Worm (Caenorhabditis elegans) whole organism, L1 larva: ENCODE measurements around the gene clec-185.

Experiments
- C04F5.9 ChIP-seq: sonication (generic microtip); optimal IDR thresholded peaks from 2 replicates; lab custom pipeline; 2016; ENCODE audit warnings: missing genetic modification characterization, missing compliant biosample characterization
- C16A3.4 ChIP-seq: fragments of 150-350 bp; optimal IDR thresholded peaks from 2 replicates; lab custom pipeline; 2014; ENCODE audit warnings: missing biosample characterization, missing genetic modification characterization
- C34B4.2 ChIP-seq: sonication (generic microtip); optimal IDR thresholded peaks from 2 replicates; lab custom pipeline; 2017; ENCODE audit warnings: mild to moderate bottlenecking, missing genetic modification characterization, missing compliant biosample characterization
- F16B12.6 ChIP-seq: fragments of 150-350 bp; optimal IDR thresholded peaks from 2 replicates; lab custom pipeline; 2014; ENCODE audit warnings: missing biosample characterization, missing genetic modification characterization
- ama-1 ChIP-seq: fragments of 150-350 bp; optimal IDR thresholded peaks from 2 replicates; lab custom pipeline; 2014
- blmp-1 ChIP-seq: fragments of 150-350 bp; optimal IDR thresholded peaks from 2 replicates; lab custom pipeline; 2014; ENCODE audit warnings: missing biosample characterization, missing genetic modification characterization
- ceh-8 ChIP-seq: fragments of 200-800 bp; sonication (Bioruptor generic); optimal IDR thresholded peaks from 2 replicates; lab custom pipeline; 2018; ENCODE audit warnings: mild to moderate bottlenecking, missing genetic modification characterization, moderate library complexity, missing compliant biosample characterization
- ceh-82 ChIP-seq, 3 experiments: fragments of 150-350 bp in 1 of 3; sonication (generic microtip) in 2 of 3; optimal IDR thresholded peaks; 2 replicates each; lab custom pipeline; 2014 to 2017; ENCODE audit warnings: missing biosample characterization in 3 of 3, missing genetic modification characterization in 3 of 3
- ces-1 ChIP-seq: fragments of 150-350 bp; optimal IDR thresholded peaks from 2 replicates; lab custom pipeline; 2014; ENCODE audit warnings: missing biosample characterization, missing genetic modification reagents, missing genetic modification characterization
- dpl-1 ChIP-seq, 3 experiments: fragments of 150-350 bp in 2 of 3; sonication (generic microtip) in 1 of 3; optimal IDR thresholded peaks; 2 replicates each; lab custom pipeline; 2014 to 2017; ENCODE audit warnings: missing biosample characterization in 3 of 3, missing genetic modification characterization in 3 of 3, missing genetic modification reagents in 3 of 3
- efl-1 ChIP-seq, 4 experiments: fragments of 150-350 bp; optimal IDR thresholded peaks in 3 of 4; peaks in 1 of 4; 1 replicate in 1 of 4; 2 replicates in 3 of 4; lab custom pipeline; 2014; ENCODE audit warnings: missing biosample characterization in 2 of 4, missing genetic modification characterization in 2 of 4, missing genetic modification reagents in 2 of 4
- egl-27 ChIP-seq, 2 experiments: fragments of 150-350 bp in 1 of 2; sonication (generic microtip); optimal IDR thresholded peaks; 3 replicates each; lab custom pipeline; 2017 to 2018; ENCODE audit warnings: missing biosample characterization in 2 of 2, missing genetic modification characterization in 2 of 2, missing genetic modification reagents in 2 of 2
- elt-2 ChIP-seq: sonication (generic microtip); optimal IDR thresholded peaks from 2 replicates; lab custom pipeline; 2016; ENCODE audit warnings: missing genetic modification characterization, mild to moderate bottlenecking, inconsistent platforms, missing compliant biosample characterization, missing genetic modification reagents
- elt-3 ChIP-seq, 6 experiments: fragments of 150-350 bp in 1 of 6; sonication (generic microtip); optimal IDR thresholded peaks; 2 replicates each; lab custom pipeline; 2017 to 2018; ENCODE audit warnings: missing biosample characterization in 6 of 6, missing genetic modification characterization in 6 of 6, inconsistent platforms in 1 of 6
- fkh-10 ChIP-seq: sonication (generic microtip); optimal IDR thresholded peaks from 2 replicates; lab custom pipeline; 2017; ENCODE audit warnings: missing biosample characterization, missing genetic modification reagents, missing genetic modification characterization
- fkh-4 ChIP-seq: sonication (generic microtip); optimal IDR thresholded peaks from 2 replicates; lab custom pipeline; 2016; ENCODE audit warnings: missing compliant biosample characterization, missing genetic modification characterization, borderline replicate concordance
- hlh-4 ChIP-seq: sonication (generic microtip); optimal IDR thresholded peaks from 2 replicates; lab custom pipeline; 2016; ENCODE audit warnings: mild to moderate bottlenecking, missing genetic modification characterization, missing compliant biosample characterization
- hpl-2 ChIP-seq: fragments of 150-350 bp; optimal IDR thresholded peaks from 2 replicates; lab custom pipeline; 2014; ENCODE audit warnings: missing biosample characterization, missing genetic modification reagents, missing genetic modification characterization
- lin-39 ChIP-seq: fragments of 150-350 bp; optimal IDR thresholded peaks from 2 replicates; lab custom pipeline; 2014; ENCODE audit warnings: missing biosample characterization, missing genetic modification reagents, missing genetic modification characterization
- lsy-2 ChIP-seq, 2 experiments: fragments of 150-350 bp; optimal IDR thresholded peaks; 2 replicates each; lab custom pipeline; 2014; ENCODE audit warnings: missing biosample characterization in 2 of 2, missing genetic modification characterization in 2 of 2
- mef-2 ChIP-seq: fragments of 150-350 bp; optimal IDR thresholded peaks from 2 replicates; lab custom pipeline; 2014; ENCODE audit warnings: missing biosample characterization, missing genetic modification characterization
- mep-1 ChIP-seq: fragments of 150-350 bp; optimal IDR thresholded peaks from 2 replicates; lab custom pipeline; 2014; ENCODE audit warnings: missing biosample characterization, missing genetic modification characterization
- nhr-20 ChIP-seq: sonication (generic microtip); optimal IDR thresholded peaks from 2 replicates; lab custom pipeline; 2016; ENCODE audit warnings: mild to moderate bottlenecking, missing genetic modification characterization, missing compliant biosample characterization
- nhr-28 ChIP-seq: fragments of 150-350 bp; optimal IDR thresholded peaks from 2 replicates; lab custom pipeline; 2014; ENCODE audit warnings: missing biosample characterization, missing genetic modification characterization
- nhr-47 ChIP-seq: sonication (generic microtip); optimal IDR thresholded peaks from 2 replicates; lab custom pipeline; 2016; ENCODE audit warnings: mild to moderate bottlenecking, missing genetic modification characterization, moderate library complexity, missing compliant biosample characterization
- nhr-76 ChIP-seq: sonication (generic microtip); optimal IDR thresholded peaks from 2 replicates; lab custom pipeline; 2017; ENCODE audit warnings: missing biosample characterization, missing genetic modification characterization
- nhr-77 ChIP-seq: fragments of 150-350 bp; optimal IDR thresholded peaks from 2 replicates; lab custom pipeline; 2014; ENCODE audit warnings: missing biosample characterization, missing genetic modification characterization
- nhr-84 ChIP-seq: sonication (generic microtip); optimal IDR thresholded peaks from 2 replicates; lab custom pipeline; 2017; ENCODE audit warnings: missing biosample characterization, missing genetic modification characterization
- nhr-90 ChIP-seq: sonication (generic microtip); optimal IDR thresholded peaks from 2 replicates; lab custom pipeline; 2016; ENCODE audit warnings: mild to moderate bottlenecking, missing genetic modification characterization, missing compliant biosample characterization; ENCODE audit not compliant: poor library complexity
- pag-3 ChIP-seq: sonication (generic microtip); optimal IDR thresholded peaks from 2 replicates; lab custom pipeline; 2017; ENCODE audit warnings: missing genetic modification characterization, mild to moderate bottlenecking, missing compliant biosample characterization, antibody characterized with exemption, borderline replicate concordance; ENCODE audit not compliant: insufficient read depth
- pax-3 ChIP-seq: fragments of 200-800 bp; sonication (Bioruptor generic); optimal IDR thresholded peaks from 2 replicates; lab custom pipeline; 2018; ENCODE audit warnings: mild to moderate bottlenecking, missing genetic modification characterization, moderate library complexity, missing compliant biosample characterization
- skn-1 ChIP-seq: fragments of 150-350 bp; optimal IDR thresholded peaks from 2 replicates; lab custom pipeline; 2014; ENCODE audit warnings: missing biosample characterization, missing genetic modification characterization
- snpc-4 ChIP-seq: fragments of 150-350 bp; optimal IDR thresholded peaks from 2 replicates; lab custom pipeline; 2014; ENCODE audit warnings: missing biosample characterization, missing genetic modification characterization
- snu-23 ChIP-seq: sonication (generic microtip); optimal IDR thresholded peaks from 2 replicates; lab custom pipeline; 2016; ENCODE audit warnings: missing genetic modification characterization, missing compliant biosample characterization
- sox-4 ChIP-seq: sonication (generic microtip); optimal IDR thresholded peaks from 2 replicates; lab custom pipeline; 2016; ENCODE audit warnings: missing genetic modification characterization, missing compliant biosample characterization
- sptf-1 ChIP-seq: fragments of 150-350 bp; optimal IDR thresholded peaks from 2 replicates; lab custom pipeline; 2014; ENCODE audit warnings: missing biosample characterization, missing genetic modification characterization
- sup-37 ChIP-seq: fragments of 200-800 bp; sonication (Bioruptor generic); optimal IDR thresholded peaks from 2 replicates; lab custom pipeline; 2018; ENCODE audit warnings: mild to moderate bottlenecking, missing genetic modification characterization, missing compliant biosample characterization
- swsn-7 ChIP-seq: sonication (generic microtip); optimal IDR thresholded peaks from 2 replicates; lab custom pipeline; 2016; ENCODE audit warnings: missing genetic modification characterization, missing compliant biosample characterization
- tbx-2 ChIP-seq: sonication (generic microtip); optimal IDR thresholded peaks from 2 replicates; lab custom pipeline; 2016; ENCODE audit warnings: missing genetic modification characterization, missing compliant biosample characterization
- tlp-1 ChIP-seq: fragments of 150-350 bp; optimal IDR thresholded peaks from 2 replicates; lab custom pipeline; 2014; ENCODE audit warnings: missing biosample characterization, missing genetic modification characterization
- unc-130 ChIP-seq: fragments of 150-350 bp; optimal IDR thresholded peaks from 2 replicates; lab custom pipeline; 2017; ENCODE audit warnings: missing biosample characterization, missing genetic modification characterization, inconsistent platforms
- unc-62 ChIP-seq: fragments of 150-350 bp; optimal IDR thresholded peaks from 2 replicates; lab custom pipeline; 2014; ENCODE audit warnings: missing biosample characterization, missing genetic modification reagents, missing genetic modification characterization
- unc-86 ChIP-seq: sonication (generic microtip); optimal IDR thresholded peaks from 2 replicates; lab custom pipeline; 2016; ENCODE audit warnings: missing genetic modification characterization, missing compliant biosample characterization
- unc-98 ChIP-seq: fragments of 200-800 bp; sonication (Bioruptor generic); IDR thresholded peaks from 2 replicates; pipeline ENCODE4 v1.3.6; 2022; ENCODE audit warnings: missing genetic modification characterization, missing compliant biosample characterization
- xbp-1 ChIP-seq: sonication (generic microtip); optimal IDR thresholded peaks from 2 replicates; lab custom pipeline; 2016; ENCODE audit warnings: missing genetic modification characterization, missing compliant biosample characterization
- zag-1 ChIP-seq: fragments of 150-350 bp; optimal IDR thresholded peaks from 2 replicates; lab custom pipeline; 2014; ENCODE audit warnings: missing biosample characterization, missing genetic modification characterization
- zip-4 ChIP-seq: fragments of 200-800 bp; sonication (Bioruptor generic); optimal IDR thresholded peaks from 2 replicates; lab custom pipeline; 2018; ENCODE audit warnings: mild to moderate bottlenecking, missing genetic modification characterization, moderate library complexity, missing compliant biosample characterization
- ztf-11 ChIP-seq, 2 experiments: sonication (generic microtip); optimal IDR thresholded peaks; 2 replicates each; lab custom pipeline; 2016 to 2017; ENCODE audit warnings: missing genetic modification characterization in 2 of 2, missing biosample characterization in 1 of 2, missing compliant biosample characterization in 1 of 2

The clec-185 gene

ce11 chrIV:12454750-12455149, 16.3 kb downstream of the clec-185 start, which contains the start of gene smz-1:
smz-1 (plus strand) TSS chrIV:12455050.
- TF ChIP-seq unc-62 (no peak), snpc-4 (tag; lab: Kevin White, UChicago) (no peak), ztf-11 (tag; optimal IDR thresholded peaks at IDR 0.05; lab: Kevin White, UChicago) (no peak), nhr-84 (tag; lab: Kevin White, UChicago) (no peak), blmp-1 (tag; lab: Kevin White, UChicago) (no peak), unc-98 (GFP tag; lab: Robert Waterston, UW) (no peak), nhr-28 (tag; lab: Kevin White, UChicago) (no peak), dpl-1 (GFP tag; optimal IDR thresholded peaks at IDR 0.05; lab: Kevin White, UChicago) (no peak), tbx-2 (no peak), skn-1 (tag; lab: Kevin White, UChicago) (no peak)

- no peak for TF ChIP-seq C04F5.9 (tag; lab: Kevin White, UChicago)
- TF ChIP-seq pag-3 (tag; lab: Kevin White, UChicago): no peak
- no peak for TF ChIP-seq xbp-1 (tag; lab: Kevin White, UChicago)
- no peak for TF ChIP-seq unc-86
- TF ChIP-seq F16B12.6 (tag; lab: Kevin White, UChicago): no peak
- TF ChIP-seq fkh-10 (GFP tag; lab: Kevin White, UChicago): no peak
- TF ChIP-seq unc-130: no peak
- TF ChIP-seq nhr-90 (tag; lab: Kevin White, UChicago): no peak
- no peak for TF ChIP-seq pax-3 (tag; lab: Kevin White, UChicago)
- TF ChIP-seq nhr-76 (tag; lab: Kevin White, UChicago): no peak
- TF ChIP-seq C16A3.4 (tag; lab: Kevin White, UChicago): no peak
- TF ChIP-seq hpl-2: no peak
- no peak for TF ChIP-seq snu-23 (GFP tag; lab: Kevin White, UChicago)
- no peak for TF ChIP-seq zip-4 (GFP tag; lab: Kevin White, UChicago)
- no peak for TF ChIP-seq elt-2 (tag; lab: Kevin White, UChicago)
- no peak for TF ChIP-seq skn-1 (tag; lab: Kevin White, UChicago)
- no peak for TF ChIP-seq ces-1
Observed at ce11 chrIV:12456613-12457012, 18.2 kb downstream of the clec-185 start, which contains the start of gene C25G4.7. C25G4.7 (plus strand) TSS chrIV:12456913.

ce11 chrIV:12463370-12463769, 24.9 kb downstream of the clec-185 start, which contains the start of gene C25G4.8:
C25G4.8 (minus strand) TSS chrIV:12463470.
- TF ChIP-seq swsn-7 (tag; lab: Kevin White, UChicago): no peak
- TF ChIP-seq nhr-47 (tag; lab: Kevin White, UChicago): no peak
- TF ChIP-seq mep-1 (tag; lab: Kevin White, UChicago): no peak
- no peak for TF ChIP-seq ama-1 (lab: Kevin White, UChicago)
- no peak for TF ChIP-seq mef-2 (tag; lab: Kevin White, UChicago)
- TF ChIP-seq lin-39 (tag; lab: Kevin White, UChicago): no peak
- TF ChIP-seq fkh-4 (tag; lab: Kevin White, UChicago): no peak
- TF ChIP-seq sup-37 (GFP tag; lab: Kevin White, UChicago): no peak
- no peak for TF ChIP-seq snu-23 (GFP tag; lab: Kevin White, UChicago)
- TF ChIP-seq hlh-4 (tag; lab: Kevin White, UChicago): no peak

DNA sequence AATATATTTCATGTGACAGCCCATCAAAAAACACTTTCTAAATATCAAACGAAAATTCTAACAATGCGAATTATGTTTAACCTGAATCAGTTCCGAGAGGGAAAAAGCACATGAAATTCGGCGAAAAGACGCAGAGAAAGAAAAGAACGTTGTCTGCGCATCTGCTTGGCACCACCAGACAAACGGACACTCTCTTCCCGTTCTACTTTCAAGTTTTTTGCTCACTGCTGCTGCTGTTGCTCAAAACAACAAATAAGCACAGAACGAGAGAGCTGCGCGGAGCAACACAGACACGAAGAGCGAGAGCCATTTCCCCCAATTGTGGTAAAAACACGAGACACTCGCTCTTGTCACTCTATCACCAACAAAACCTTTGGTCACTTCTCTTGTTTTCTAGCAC, 26.4 kb downstream of the clec-185 start:
- TF ChIP-seq zag-1 (tag; lab: Kevin White, UChicago) (no peak), egl-27 (tag; optimal IDR thresholded peaks at IDR 0.05; lab: Kevin White, UChicago) (no peak), fkh-4 (tag; lab: Kevin White, UChicago) (no peak), C34B4.2 (tag; lab: Kevin White, UChicago) (no peak), C16A3.4 (tag; lab: Kevin White, UChicago) (no peak), ceh-8 (GFP tag; lab: Kevin White, UChicago) (no peak), sptf-1 (tag; lab: Kevin White, UChicago) (no peak), elt-3 (tag; optimal IDR thresholded peaks at IDR 0.05; lab: Kevin White, UChicago) (no peak), efl-1 (optimal IDR thresholded peaks at IDR 0.05; lab: Kevin White, UChicago) (peak; percentile 16 to 30), efl-1 (GFP tag; optimal IDR thresholded peaks at IDR 0.05 in 1 of 2; lab: Kevin White, UChicago) (peak in 1 of 2 experiments; percentile 15), hlh-4 (tag; lab: Kevin White, UChicago) (no peak), lsy-2 (tag; optimal IDR thresholded peaks at IDR 0.05; lab: Kevin White, UChicago) (no peak), nhr-20 (tag; lab: Kevin White, UChicago) (no peak), sox-4 (tag; lab: Kevin White, UChicago) (no peak), ama-1 (lab: Kevin White, UChicago) (no peak), ceh-82 (tag; optimal IDR thresholded peaks at IDR 0.05; lab: Kevin White, UChicago) (peak in 1 of 3 experiments; percentile 46), tbx-2 (no peak), nhr-77 (tag; lab: Kevin White, UChicago) (peak; percentile 6), tlp-1 (tag; lab: Kevin White, UChicago) (no peak)
